Fruit fly (Drosophila melanogaster): ENCODE measurements around the gene Swt1.

The Swt1 gene

DNA sequence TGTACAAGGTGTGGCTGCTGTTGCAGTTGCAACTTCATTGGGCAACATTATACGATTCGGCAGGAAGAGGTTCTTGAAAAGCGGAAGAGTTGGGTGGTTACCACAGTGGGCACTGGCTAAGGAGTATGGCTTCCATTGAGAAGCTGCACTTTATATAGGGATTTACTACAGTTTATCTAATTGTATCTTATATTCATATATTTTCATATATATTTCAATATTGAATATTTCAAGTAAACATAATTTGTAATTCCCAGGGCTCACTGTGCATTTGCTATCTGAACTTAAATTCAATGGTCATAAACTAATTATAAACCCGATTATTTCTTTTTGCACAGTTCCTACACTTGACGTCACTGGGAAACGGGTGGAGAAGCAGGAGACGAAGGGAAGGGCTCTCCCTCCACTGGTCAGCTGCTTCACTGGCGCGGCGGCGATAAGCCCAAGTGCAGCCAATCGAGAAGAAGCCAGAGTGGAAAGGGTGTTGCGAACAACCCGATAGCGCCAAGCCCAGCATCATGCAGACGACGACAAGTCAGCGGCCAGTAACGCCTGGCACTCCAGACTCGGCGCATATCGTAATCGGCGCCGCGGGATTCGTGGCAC is 4.5 kb upstream of the Swt1 start (continued):
- peak; percentile 47; the same call in 2 of the 3 replicates for TF ChIP-seq Aef1 (GFP tag; IDR thresholded peaks at IDR 0.05)
- peak; percentile 37 for TF ChIP-seq CG13424 (tag; optimal IDR thresholded peaks at IDR 0.05)
- peak; percentile 41 for TF ChIP-seq HHEX (GFP tag; optimal IDR thresholded peaks at IDR 0.05)
- peak; percentile 83 for TF ChIP-seq slbo (GFP tag; IDR thresholded peaks at IDR 0.05)
- TF ChIP-seq CG11085 (GFP tag; IDR thresholded peaks at IDR 0.05): no peak
- TF ChIP-seq CG11696 (GFP tag; IDR thresholded peaks at IDR 0.05): no peak
- TF ChIP-seq CG8765 (GFP tag; IDR thresholded peaks at IDR 0.05): no peak
- peak; percentile 65 for TF ChIP-seq CG3281 (GFP tag; optimal IDR thresholded peaks at IDR 0.05)
- TF ChIP-seq CG1647 (GFP tag; optimal IDR thresholded peaks at IDR 0.05): no peak
- peak; percentile 40; the same call in 1 of the 2 replicates for TF ChIP-seq ranshi (GFP tag; IDR thresholded peaks at IDR 0.05)
- TF ChIP-seq phol (tag; optimal IDR thresholded peaks at IDR 0.05): peak; percentile 18
- no peak for TF ChIP-seq salm (tag; optimal IDR thresholded peaks at IDR 0.05)
- no peak for TF ChIP-seq CG8290 (GFP tag; optimal IDR thresholded peaks at IDR 0.05)
- no peak for TF ChIP-seq CG8290 (tag; optimal IDR thresholded peaks at IDR 0.05)
- TF ChIP-seq dmrt99B (tag; optimal IDR thresholded peaks at IDR 0.05): peak; percentile 19
- TF ChIP-seq cad (GFP tag; optimal IDR thresholded peaks at IDR 0.05): no peak
- no peak for TF ChIP-seq cato (GFP tag; optimal IDR thresholded peaks at IDR 0.05; ENCODE audit: borderline replicate concordance)
- TF ChIP-seq Drgx (GFP tag; IDR thresholded peaks at IDR 0.05): no peak
- no peak for TF ChIP-seq ken (GFP tag; IDR thresholded peaks at IDR 0.05)
- no peak for TF ChIP-seq emc (GFP tag; optimal IDR thresholded peaks at IDR 0.05)
- TF ChIP-seq CG14050 (GFP tag; IDR thresholded peaks at IDR 0.05): peak; percentile 17; the same call in 1 of the 3 replicates
- peak; percentile 11 for TF ChIP-seq CG15514 (GFP tag; optimal IDR thresholded peaks at IDR 0.05)
- peak; percentile 56 for TF ChIP-seq sob (GFP tag; IDR thresholded peaks at IDR 0.05)
- no peak for TF ChIP-seq BEAF-32 (GFP tag; optimal IDR thresholded peaks at IDR 0.05)
- TF ChIP-seq CG12659 (GFP tag; optimal IDR thresholded peaks at IDR 0.05): peak; percentile 43
- peak; percentile 6 for TF ChIP-seq Sox100B (GFP tag; optimal IDR thresholded peaks at IDR 0.05)
- no peak for TF ChIP-seq sr (GFP tag; IDR thresholded peaks at IDR 0.05)
- TF ChIP-seq CG11723 (GFP tag; optimal IDR thresholded peaks at IDR 0.05): no peak
- TF ChIP-seq Bgb (GFP tag; IDR thresholded peaks at IDR 0.05; ENCODE audit: partially characterized antibody): no peak
- TF ChIP-seq Hey (tag; optimal IDR thresholded peaks at IDR 0.05): no peak
- peak; percentile 39 for TF ChIP-seq ind (GFP tag; optimal IDR thresholded peaks at IDR 0.05)
- TF ChIP-seq hkb (optimal IDR thresholded peaks at IDR 0.05): no peak
- peak; percentile 43; the same call in 1 of the 2 replicates for TF ChIP-seq hkb (GFP tag; IDR thresholded peaks at IDR 0.05)
- TF ChIP-seq vvl (GFP tag; IDR thresholded peaks at IDR 0.05): no peak
- no peak for TF ChIP-seq abd-A (tag; optimal IDR thresholded peaks at IDR 0.05)
- TF ChIP-seq Hr51 (GFP tag; optimal IDR thresholded peaks at IDR 0.05): peak in 1 of 2 experiments; percentile 49
- no peak for TF ChIP-seq eve (GFP tag; optimal IDR thresholded peaks at IDR 0.05)
- peak; percentile 19 for TF ChIP-seq D19B (GFP tag; optimal IDR thresholded peaks at IDR 0.05)
- TF ChIP-seq pnt (GFP tag; optimal IDR thresholded peaks at IDR 0.05): no peak
- TF ChIP-seq Taf1 (GFP tag; IDR thresholded peaks at IDR 0.05): no peak; the same call in 1 of the 2 replicates
- 0 out of 2 replicates have a peak, but pooled peaks have one; percentile 25 for TF ChIP-seq CG31441 (GFP tag; IDR thresholded peaks at IDR 0.05)
- TF ChIP-seq Side (GFP tag; optimal IDR thresholded peaks at IDR 0.05): no peak
- peak; percentile 40 for TF ChIP-seq Ada2b (GFP tag; IDR thresholded peaks at IDR 0.05)
- peak; percentile 7 for TF ChIP-seq HmgZ (tag; optimal IDR thresholded peaks at IDR 0.05)
- no peak for TF ChIP-seq CG10431 (GFP tag; optimal IDR thresholded peaks at IDR 0.05)
- TF ChIP-seq Nf-YA (GFP tag; IDR thresholded peaks at IDR 0.05): no peak
- TF ChIP-seq CG30020 (tag; optimal IDR thresholded peaks at IDR 0.05): no peak
- no peak for TF ChIP-seq CG1603 (tag; optimal IDR thresholded peaks at IDR 0.05)
- TF ChIP-seq btn (GFP tag; optimal IDR thresholded peaks at IDR 0.05): no peak
- peak; percentile 45; the same call in 1 of the 2 replicates for TF ChIP-seq MBD-R2 (GFP tag; IDR thresholded peaks at IDR 0.05)
- TF ChIP-seq h (optimal IDR thresholded peaks at IDR 0.05): no peak
- TF ChIP-seq Tbp (GFP tag; optimal IDR thresholded peaks at IDR 0.05): no peak

All from whole organism, embryonic.